Worm (Caenorhabditis elegans) whole organism, L4 larva: ENCODE results near the gene nhr-275.

Experiments
- lin-39 ChIP-seq: fragments of 150-350 bp; optimal IDR thresholded peaks from 2 replicates; lab custom pipeline; 2014; ENCODE audit warnings: missing biosample characterization, missing genetic modification reagents, missing genetic modification characterization
- unc-130 ChIP-seq: sonication (generic microtip); optimal IDR thresholded peaks from 2 replicates; lab custom pipeline; 2016; ENCODE audit warnings: missing genetic modification reagents, missing genetic modification characterization, missing compliant biosample characterization
- ztf-11 ChIP-seq: fragments of 150-350 bp; optimal IDR thresholded peaks from 2 replicates; lab custom pipeline; 2014; ENCODE audit warnings: missing biosample characterization, missing genetic modification characterization

ce11 chrV:2249310-2249709 is 17.5 kb downstream of the nhr-275 start, which contains the start of gene cyp-33C6:
- TF ChIP-seq unc-130 (GFP tag; lab: Kevin White, UChicago) (no peak), ztf-11 (no peak), lin-39 (no peak)
